Worm (Caenorhabditis elegans): Measurements from ENCODE around the gene insc-1.

Gene insc-1

ce11 chrII:7393393-7393792 is 34.7 kb downstream of the insc-1 start:
- TF ChIP-seq nhr-25 (tag; optimal IDR thresholded peaks at IDR 0.05) (peak; percentile 48), elt-3 (tag; optimal IDR thresholded peaks at IDR 0.05) (no peak), nhr-23 (tag; optimal IDR thresholded peaks at IDR 0.05) (peak; percentile 24), ama-1 (optimal IDR thresholded peaks at IDR 0.05) (peak; percentile 76), unc-62 (GFP tag; optimal IDR thresholded peaks at IDR 0.05) (no peak), pha-4 (tag; optimal IDR thresholded peaks at IDR 0.05) (peak; percentile 16), egl-5 (tag; optimal IDR thresholded peaks at IDR 0.05) (no peak)

DNA sequence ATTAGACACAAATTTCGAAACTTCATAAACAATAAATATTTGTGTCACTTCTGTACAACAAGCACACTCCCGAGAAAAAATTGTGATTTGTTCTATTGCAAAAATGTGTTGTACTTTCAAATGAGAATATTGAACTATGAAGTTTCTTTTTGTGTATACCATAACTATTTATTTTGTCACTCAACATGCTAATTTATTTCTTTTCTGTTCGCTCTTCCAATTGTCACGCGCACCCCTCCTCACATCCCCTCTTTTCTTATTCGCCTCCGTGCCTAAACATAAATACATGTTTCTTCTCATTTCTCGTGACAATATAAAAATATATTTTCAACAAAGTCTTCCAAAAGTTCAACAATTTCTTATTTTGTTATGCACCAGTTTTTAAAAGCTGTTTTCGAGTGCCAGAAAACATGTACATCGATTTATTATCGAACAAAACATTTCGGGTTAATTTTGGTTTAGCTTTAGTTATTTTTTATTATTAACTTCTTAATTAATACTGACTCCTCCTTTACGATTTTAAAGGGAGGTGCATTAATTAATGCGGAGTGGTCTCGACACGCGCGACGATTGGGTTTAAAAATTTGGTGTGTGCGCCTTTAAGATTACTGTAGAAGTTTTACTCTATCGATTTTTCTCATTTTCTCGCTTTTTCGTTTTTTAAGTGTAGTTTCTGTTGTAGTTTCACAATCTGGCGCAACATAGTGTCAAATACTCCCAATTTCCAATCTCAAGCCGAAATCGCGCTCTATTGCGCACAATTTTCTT is 35.4 kb downstream of the insc-1 start:
- TF ChIP-seq skn-1 (tag; optimal IDR thresholded peaks at IDR 0.05): no peak
- peak; percentile 12 for TF ChIP-seq elt-2 (tag; optimal IDR thresholded peaks at IDR 0.05)
- TF ChIP-seq ama-1 (optimal IDR thresholded peaks at IDR 0.05): no peak
- TF ChIP-seq sea-2 (GFP tag; optimal IDR thresholded peaks at IDR 0.05): no peak
- no peak for TF ChIP-seq nhr-67 (tag; optimal IDR thresholded peaks at IDR 0.05)
- no peak for TF ChIP-seq lin-39 (tag; optimal IDR thresholded peaks at IDR 0.05)
- TF ChIP-seq nhr-237 (tag; optimal IDR thresholded peaks at IDR 0.05): no peak
- TF ChIP-seq nhr-12 (tag; optimal IDR thresholded peaks at IDR 0.05): no peak
- no peak for TF ChIP-seq mdl-1 (tag; optimal IDR thresholded peaks at IDR 0.05)
- no peak for TF ChIP-seq lsy-12 (tag; optimal IDR thresholded peaks at IDR 0.05)
- no peak for TF ChIP-seq ceh-82 (tag; optimal IDR thresholded peaks at IDR 0.05)
- no peak for TF ChIP-seq ZK546.5 (tag; optimal IDR thresholded peaks at IDR 0.05)
- peak; percentile 28 for TF ChIP-seq nhr-25 (tag; optimal IDR thresholded peaks at IDR 0.05)
- TF ChIP-seq daf-12 (tag; optimal IDR thresholded peaks at IDR 0.05): no peak

DNA sequence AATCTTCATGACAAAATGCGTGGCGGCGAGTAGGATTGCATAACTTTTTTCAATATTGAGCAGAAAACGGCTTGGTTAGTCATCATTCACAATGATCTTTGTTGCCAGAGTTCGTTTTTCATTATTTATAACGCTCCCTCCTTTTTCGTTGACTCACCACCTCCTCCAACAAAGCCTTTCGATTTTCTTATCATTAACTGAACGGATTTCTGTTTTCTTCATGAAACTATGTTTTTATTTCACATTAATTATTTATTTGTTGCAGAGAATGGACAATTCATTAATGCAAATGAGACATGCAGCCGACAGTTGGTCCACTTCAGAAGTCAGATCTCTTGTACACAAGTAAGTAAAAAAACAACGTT is 36.0 kb downstream of the insc-1 start, which contains the start of gene bath-44:
TSS of gene bath-44 (plus strand) at position 266 of the 365 bp plus-strand sequence.
- TF ChIP-seq ama-1 (optimal IDR thresholded peaks at IDR 0.05) (peak; percentile 42), egl-27 (tag; optimal IDR thresholded peaks at IDR 0.05) (no peak), elt-2 (tag; optimal IDR thresholded peaks at IDR 0.05) (no peak), nhr-77 (tag; optimal IDR thresholded peaks at IDR 0.05) (no peak)

DNA sequence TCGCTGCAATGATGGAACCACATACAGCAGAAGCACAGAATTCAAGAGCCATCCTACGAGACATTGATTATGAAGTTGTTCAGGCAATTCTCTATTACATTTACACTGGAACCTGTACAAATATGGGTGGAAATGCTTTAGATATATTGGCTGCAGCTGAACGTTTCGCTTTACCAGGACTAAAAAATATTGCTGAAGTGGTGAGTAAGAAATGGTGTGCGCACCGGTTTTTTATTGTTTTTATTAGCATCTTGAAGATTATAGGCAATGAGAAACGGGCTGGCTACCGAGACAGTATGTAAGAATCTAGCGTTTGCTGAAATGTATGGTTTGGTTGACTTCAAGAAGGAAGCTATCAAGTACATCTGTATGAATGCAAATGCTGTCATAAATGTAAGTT is 37.4 kb downstream of the insc-1 start:
- TF ChIP-seq ceh-9 (tag; optimal IDR thresholded peaks at IDR 0.05) (no peak), aly-2 (tag; optimal IDR thresholded peaks at IDR 0.05) (no peak), daf-12 (tag; optimal IDR thresholded peaks at IDR 0.05) (no peak), ceh-82 (tag; optimal IDR thresholded peaks at IDR 0.05) (no peak), sea-2 (GFP tag; optimal IDR thresholded peaks at IDR 0.05) (no peak), fkh-2 (tag; optimal IDR thresholded peaks at IDR 0.05) (no peak), nhr-28 (tag; optimal IDR thresholded peaks at IDR 0.05) (no peak), R02D3.7 (tag; optimal IDR thresholded peaks at IDR 0.05) (no peak), ama-1 (optimal IDR thresholded peaks at IDR 0.05) (no peak), ZK546.5 (tag; optimal IDR thresholded peaks at IDR 0.05) (no peak), ztf-11 (tag; optimal IDR thresholded peaks at IDR 0.05) (no peak), nhr-11 (tag; optimal IDR thresholded peaks at IDR 0.05) (no peak), nhr-43 (tag; optimal IDR thresholded peaks at IDR 0.05; ENCODE audit: poor library complexity, severe bottlenecking) (no peak), lin-39 (tag; optimal IDR thresholded peaks at IDR 0.05) (no peak), nhr-25 (tag; optimal IDR thresholded peaks at IDR 0.05) (no peak), nhr-12 (tag; optimal IDR thresholded peaks at IDR 0.05) (no peak), nhr-77 (tag; optimal IDR thresholded peaks at IDR 0.05) (no peak), nhr-237 (tag; optimal IDR thresholded peaks at IDR 0.05) (no peak)

ce11 chrII:7397273-7397840 is 38.7 kb downstream of the insc-1 start:
- TF ChIP-seq elt-2 (tag; optimal IDR thresholded peaks at IDR 0.05) (no peak), ama-1 (optimal IDR thresholded peaks at IDR 0.05) (peak; percentile 72), nhr-67 (tag; optimal IDR thresholded peaks at IDR 0.05) (no peak), mml-1 (tag; optimal IDR thresholded peaks at IDR 0.05) (no peak), jun-1 (tag; optimal IDR thresholded peaks at IDR 0.05) (no peak), fkh-2 (tag; optimal IDR thresholded peaks at IDR 0.05) (no peak), nhr-77 (tag; optimal IDR thresholded peaks at IDR 0.05) (no peak), elt-1 (tag; optimal IDR thresholded peaks at IDR 0.05) (peak; percentile 31), ceh-28 (tag; optimal IDR thresholded peaks at IDR 0.05) (peak; percentile 11), nhr-12 (tag; optimal IDR thresholded peaks at IDR 0.05) (no peak), ceh-82 (tag; optimal IDR thresholded peaks at IDR 0.05) (no peak), nhr-23 (tag; optimal IDR thresholded peaks at IDR 0.05) (peak; percentile 39), zag-1 (tag; optimal IDR thresholded peaks at IDR 0.05) (no peak), lsy-12 (tag; optimal IDR thresholded peaks at IDR 0.05) (peak; percentile 13)

Data from whole organism, L3 larva.